Fruit fly (Drosophila melanogaster): ENCODE results near the gene Flad2.

- no peak for TF ChIP-seq Lpt (GFP tag; optimal IDR thresholded peaks at IDR 0.05)
- TF ChIP-seq spab (GFP tag; optimal IDR thresholded peaks at IDR 0.05), result no peak
- TF ChIP-seq CG6276 (GFP tag; optimal IDR thresholded peaks at IDR 0.05), result no peak
- no peak for TF ChIP-seq CG31627 (GFP tag; optimal IDR thresholded peaks at IDR 0.05)
- TF ChIP-seq Met (GFP tag; optimal IDR thresholded peaks at IDR 0.05), result no peak
- no peak for TF ChIP-seq CG6792 (GFP tag; optimal IDR thresholded peaks at IDR 0.05)
- TF ChIP-seq Hr39 (GFP tag; optimal IDR thresholded peaks at IDR 0.05), result no peak
- TF ChIP-seq CG11294 (GFP tag; IDR thresholded peaks at IDR 0.05), result no peak
- TF ChIP-seq CG16779 (tag; optimal IDR thresholded peaks at IDR 0.05), result no peak
- TF ChIP-seq Gug (GFP tag; IDR thresholded peaks at IDR 0.05), result no peak
- no peak for TF ChIP-seq CG11762 (GFP tag; optimal IDR thresholded peaks at IDR 0.05; ENCODE audit: insufficient read depth)
- no peak for TF ChIP-seq Blimp-1 (GFP tag; optimal IDR thresholded peaks at IDR 0.05)
- TF ChIP-seq CG6854 (GFP tag; optimal IDR thresholded peaks at IDR 0.05), result no peak
Measured at dm6 chr2L:13397393-13397792, 14.9 kb upstream of the Flad2 start.
